Worm (Caenorhabditis elegans): ENCODE results near the gene unc-85.

DNA sequence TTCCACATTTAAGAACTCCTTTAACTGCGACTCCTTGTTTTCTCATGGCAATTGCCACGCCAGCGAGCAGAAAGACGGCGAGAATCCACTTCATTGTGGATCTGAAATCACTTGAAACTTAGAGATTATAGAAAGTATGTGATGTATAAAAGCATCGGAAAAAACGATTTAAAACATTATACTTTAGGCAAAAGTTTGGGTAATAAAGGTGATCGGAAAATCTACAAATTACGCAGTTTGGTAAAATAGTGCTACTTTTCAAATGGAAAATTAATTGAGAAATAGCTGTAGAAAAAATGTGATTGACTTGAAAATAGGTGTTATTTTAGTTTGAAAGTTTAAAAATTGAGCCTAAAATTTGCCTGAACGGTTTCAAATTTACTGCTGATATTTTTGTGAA lies 25.9 kb downstream of the unc-85 start, which contains the start of gene ttr-41:
- TF ChIP-seq flt-1 (GFP tag; IDR thresholded peaks at IDR 0.05): no peak
- no peak for TF ChIP-seq ztf-23 (GFP tag; IDR thresholded peaks at IDR 0.05)
- no peak for TF ChIP-seq cog-1 (tag; optimal IDR thresholded peaks at IDR 0.05)
